Worm (Caenorhabditis elegans) whole organism, mixed stage, embryonic: Measurements from ENCODE around the gene ddx-19.

Experiments used
- M03D4.4 ChIP-seq: sonication (generic microtip); optimal IDR thresholded peaks from 2 replicates; lab custom pipeline; 2017; ENCODE audit warnings: mild to moderate bottlenecking, missing genetic modification characterization, missing compliant biosample characterization
- bed-3 ChIP-seq: fragments of 200-800 bp; sonication (Bioruptor generic); optimal IDR thresholded peaks from 3 replicates; lab custom pipeline; 2018; ENCODE audit warnings: mild to moderate bottlenecking, missing genetic modification characterization, moderate library complexity, missing compliant biosample characterization
- blmp-1 ChIP-seq: fragments of 150-350 bp; optimal IDR thresholded peaks from 2 replicates; lab custom pipeline; 2014; ENCODE audit warnings: missing biosample characterization, missing genetic modification characterization
- ceh-39 ChIP-seq: fragments of 150-350 bp; optimal IDR thresholded peaks from 2 replicates; lab custom pipeline; 2014; ENCODE audit warnings: missing biosample characterization, missing genetic modification characterization
- ceh-83 ChIP-seq: fragments of 200-800 bp; sonication (Bioruptor generic); optimal IDR thresholded peaks from 2 replicates; lab custom pipeline; 2018; ENCODE audit warnings: mild to moderate bottlenecking, missing genetic modification characterization, missing compliant biosample characterization
- ces-1 ChIP-seq: fragments of 150-350 bp; optimal IDR thresholded peaks from 2 replicates; lab custom pipeline; 2014; ENCODE audit warnings: missing biosample characterization, missing genetic modification reagents, missing genetic modification characterization
- cnd-1 ChIP-seq: fragments of 200-800 bp; sonication (Bioruptor generic); optimal IDR thresholded peaks from 2 replicates; lab custom pipeline; 2018; ENCODE audit warnings: mild to moderate bottlenecking, missing genetic modification characterization, missing compliant biosample characterization
- drap-1 ChIP-seq: fragments of 200-800 bp; sonication (Bioruptor generic); optimal IDR thresholded peaks from 3 replicates; lab custom pipeline; 2018; ENCODE audit warnings: mild to moderate bottlenecking, missing genetic modification characterization, missing compliant biosample characterization
- elt-1 ChIP-seq: sonication (generic microtip); optimal IDR thresholded peaks from 2 replicates; lab custom pipeline; 2017; ENCODE audit warnings: missing genetic modification characterization, mild to moderate bottlenecking, missing compliant biosample characterization, antibody characterized with exemption, moderate library complexity, borderline replicate concordance; ENCODE audit not compliant: insufficient read depth
- elt-3 ChIP-seq: fragments of 150-350 bp; optimal IDR thresholded peaks from 2 replicates; lab custom pipeline; 2014; ENCODE audit warnings: missing biosample characterization, missing genetic modification characterization
- flh-1 ChIP-seq: fragments of 200-800 bp; sonication (Bioruptor generic); optimal IDR thresholded peaks from 2 replicates; lab custom pipeline; 2018; ENCODE audit warnings: mild to moderate bottlenecking, missing genetic modification characterization, moderate library complexity, missing compliant biosample characterization
- ham-2 ChIP-seq: fragments of 200-800 bp; sonication (Bioruptor generic); optimal IDR thresholded peaks from 2 replicates; lab custom pipeline; 2018; ENCODE audit warnings: mild to moderate bottlenecking, missing genetic modification characterization, missing compliant biosample characterization
- hlh-1 ChIP-seq: fragments of 150-350 bp; optimal IDR thresholded peaks from 2 replicates; lab custom pipeline; 2014; ENCODE audit warnings: missing biosample characterization, missing genetic modification reagents, missing genetic modification characterization
- lin-13 ChIP-seq: fragments of 150-350 bp; optimal IDR thresholded peaks from 2 replicates; lab custom pipeline; 2014; ENCODE audit warnings: missing biosample characterization, missing genetic modification characterization
- lin-32 ChIP-seq: fragments of 200-800 bp; sonication (Bioruptor generic); optimal IDR thresholded peaks from 2 replicates; lab custom pipeline; 2018; ENCODE audit warnings: mild to moderate bottlenecking, missing genetic modification characterization, missing compliant biosample characterization
- lsy-2 ChIP-seq: fragments of 150-350 bp; optimal IDR thresholded peaks from 2 replicates; lab custom pipeline; 2014; ENCODE audit warnings: missing biosample characterization, missing genetic modification characterization
- mab-5 ChIP-seq: fragments of 150-350 bp; optimal IDR thresholded peaks from 2 replicates; lab custom pipeline; 2014; ENCODE audit warnings: missing biosample characterization, missing genetic modification characterization
- mep-1 ChIP-seq: fragments of 150-350 bp; optimal IDR thresholded peaks from 2 replicates; lab custom pipeline; 2017; ENCODE audit warnings: missing biosample characterization, missing genetic modification reagents, missing genetic modification characterization, inconsistent platforms
- nhr-12 ChIP-seq: fragments of 150-350 bp; optimal IDR thresholded peaks from 2 replicates; lab custom pipeline; 2014; ENCODE audit warnings: missing biosample characterization, missing genetic modification characterization
- nhr-2 ChIP-seq: fragments of 150-350 bp; optimal IDR thresholded peaks from 2 replicates; lab custom pipeline; 2014; ENCODE audit warnings: missing biosample characterization, missing genetic modification characterization
- nhr-237 ChIP-seq: fragments of 150-350 bp; optimal IDR thresholded peaks from 2 replicates; lab custom pipeline; 2014; ENCODE audit warnings: missing biosample characterization, missing genetic modification characterization
- nhr-28 ChIP-seq: fragments of 150-350 bp; optimal IDR thresholded peaks from 2 replicates; lab custom pipeline; 2014; ENCODE audit warnings: missing biosample characterization, missing genetic modification characterization
- nhr-76 ChIP-seq: sonication (generic microtip); optimal IDR thresholded peaks from 2 replicates; lab custom pipeline; 2017; ENCODE audit warnings: missing biosample characterization, missing genetic modification characterization
- pha-4 ChIP-seq: fragments of 150-350 bp; optimal IDR thresholded peaks from 2 replicates; lab custom pipeline; 2018; ENCODE audit warnings: missing biosample characterization, missing genetic modification reagents, missing genetic modification characterization
- sem-2 ChIP-seq: fragments of 200-800 bp; sonication (Bioruptor generic); optimal IDR thresholded peaks from 2 replicates; lab custom pipeline; 2018; ENCODE audit warnings: mild to moderate bottlenecking, missing genetic modification characterization, missing compliant biosample characterization
- sptf-1 ChIP-seq: sonication (generic microtip); optimal IDR thresholded peaks from 2 replicates; lab custom pipeline; 2017; ENCODE audit warnings: mild to moderate bottlenecking, missing genetic modification characterization, moderate library complexity, missing compliant biosample characterization
- tbx-8 ChIP-seq: fragments of 200-800 bp; sonication (Bioruptor generic); optimal IDR thresholded peaks from 2 replicates; lab custom pipeline; 2018; ENCODE audit warnings: mild to moderate bottlenecking, missing genetic modification characterization, moderate library complexity, missing compliant biosample characterization
- unc-120 ChIP-seq: sonication (generic microtip); optimal IDR thresholded peaks from 2 replicates; lab custom pipeline; 2017; ENCODE audit warnings: missing genetic modification characterization, missing compliant biosample characterization; ENCODE audit not compliant: poor library complexity, severe bottlenecking
- unc-39 ChIP-seq: fragments of 150-350 bp; optimal IDR thresholded peaks from 2 replicates; lab custom pipeline; 2014; ENCODE audit warnings: missing biosample characterization, missing genetic modification characterization
- unc-62 ChIP-seq: fragments of 150-350 bp; optimal IDR thresholded peaks from 2 replicates; lab custom pipeline; 2014; ENCODE audit warnings: missing biosample characterization, missing genetic modification reagents, missing genetic modification characterization
- zip-8 ChIP-seq: fragments of 150-350 bp; optimal IDR thresholded peaks from 2 replicates; lab custom pipeline; 2014; ENCODE audit warnings: missing biosample characterization, missing genetic modification characterization
- ztf-11 ChIP-seq: fragments of 150-350 bp; optimal IDR thresholded peaks from 2 replicates; lab custom pipeline; 2014; ENCODE audit warnings: missing biosample characterization, missing genetic modification characterization

Gene ddx-19

DNA sequence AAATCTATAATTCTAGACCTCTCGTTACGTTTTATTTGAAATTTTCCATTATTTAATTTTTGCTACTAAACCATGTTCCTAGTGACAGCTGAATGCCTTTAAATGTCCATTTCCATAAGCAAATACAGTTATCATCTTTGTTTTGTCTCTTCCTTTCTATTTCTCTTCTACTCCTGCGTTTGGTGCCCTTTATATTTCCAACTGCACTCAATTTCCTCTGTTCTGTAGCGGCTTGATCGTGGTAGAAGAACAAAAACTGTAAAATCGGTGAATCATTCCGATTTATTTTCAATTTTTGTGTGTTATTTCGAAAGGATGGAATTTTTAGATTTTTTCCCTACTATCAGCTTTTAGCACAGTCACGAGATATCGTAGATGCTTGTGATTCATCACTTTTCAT, 11.2 kb downstream of the ddx-19 start:
- TF ChIP-seq sem-2: no peak
- TF ChIP-seq flh-1: no peak
- no peak for TF ChIP-seq nhr-76 (tag; lab: Kevin White, UChicago)
- TF ChIP-seq unc-120 (tag; lab: Kevin White, UChicago): no peak
- TF ChIP-seq pha-4: no peak
- TF ChIP-seq mab-5: no peak
- no peak for TF ChIP-seq cnd-1 (tag; lab: Kevin White, UChicago)
- no peak for TF ChIP-seq nhr-12 (tag; lab: Kevin White, UChicago)
- no peak for TF ChIP-seq M03D4.4
- no peak for TF ChIP-seq zip-8
- no peak for TF ChIP-seq nhr-2 (tag; lab: Kevin White, UChicago)
- no peak for TF ChIP-seq blmp-1 (tag; lab: Kevin White, UChicago)
- no peak for TF ChIP-seq ceh-83
- TF ChIP-seq unc-39 (tag; lab: Kevin White, UChicago): no peak
- TF ChIP-seq elt-3 (tag; lab: Kevin White, UChicago): no peak
- no peak for TF ChIP-seq drap-1 (GFP tag; lab: Kevin White, UChicago)

ce11 chrII:8896541-8896940, 11.8 kb downstream of the ddx-19 start, which contains the start of gene lat-1:
Gene lat-1 (plus strand): TSS chrII:8896841.
- TF ChIP-seq ceh-83 (no peak), ztf-11 (tag; lab: Kevin White, UChicago) (no peak), nhr-12 (tag; lab: Kevin White, UChicago) (no peak), cnd-1 (tag; lab: Kevin White, UChicago) (no peak), elt-1 (tag; lab: Kevin White, UChicago) (no peak), mab-5 (no peak), M03D4.4 (no peak), ham-2 (GFP tag; lab: Kevin White, UChicago) (no peak), lin-32 (GFP tag; lab: Kevin White, UChicago) (no peak), sptf-1 (tag; lab: Kevin White, UChicago) (no peak), nhr-2 (tag; lab: Kevin White, UChicago) (no peak), elt-3 (tag; lab: Kevin White, UChicago) (no peak), mep-1 (tag; lab: Kevin White, UChicago) (no peak), flh-1 (no peak)

DNA sequence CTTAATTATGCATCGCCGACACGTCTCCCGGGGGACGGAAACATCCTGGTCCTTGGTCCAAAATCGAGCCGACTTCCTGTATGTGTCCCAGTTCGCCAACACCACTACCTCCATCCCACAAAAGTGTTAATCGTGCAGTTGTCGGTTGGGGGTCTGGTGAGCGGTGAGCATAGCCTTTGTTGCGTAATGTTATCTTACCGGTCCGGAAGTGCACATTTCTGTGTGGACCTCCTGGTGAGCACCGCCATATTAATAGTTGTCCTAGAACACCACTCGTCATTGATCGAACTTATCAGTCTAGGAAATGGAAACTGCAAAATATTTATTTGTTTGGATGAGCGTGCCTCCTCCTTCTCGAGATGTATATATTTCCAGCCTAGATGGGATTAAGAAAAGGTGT, 12.5 kb downstream of the ddx-19 start:
- TF ChIP-seq nhr-237 (tag; lab: Kevin White, UChicago): no peak
- TF ChIP-seq ceh-39: no peak
- TF ChIP-seq nhr-28 (tag; lab: Kevin White, UChicago): no peak
- TF ChIP-seq lin-13 (tag; lab: Kevin White, UChicago): no peak
- no peak for TF ChIP-seq ces-1 (GFP tag; lab: Kevin White, UChicago)
- no peak for TF ChIP-seq elt-1 (tag; lab: Kevin White, UChicago)
- no peak for TF ChIP-seq drap-1 (GFP tag; lab: Kevin White, UChicago)
- no peak for TF ChIP-seq M03D4.4
- peak; percentile 49 for TF ChIP-seq zip-8
- TF ChIP-seq elt-3 (tag; lab: Kevin White, UChicago): no peak
- peak; percentile 18 for TF ChIP-seq nhr-2 (tag; lab: Kevin White, UChicago)

DNA sequence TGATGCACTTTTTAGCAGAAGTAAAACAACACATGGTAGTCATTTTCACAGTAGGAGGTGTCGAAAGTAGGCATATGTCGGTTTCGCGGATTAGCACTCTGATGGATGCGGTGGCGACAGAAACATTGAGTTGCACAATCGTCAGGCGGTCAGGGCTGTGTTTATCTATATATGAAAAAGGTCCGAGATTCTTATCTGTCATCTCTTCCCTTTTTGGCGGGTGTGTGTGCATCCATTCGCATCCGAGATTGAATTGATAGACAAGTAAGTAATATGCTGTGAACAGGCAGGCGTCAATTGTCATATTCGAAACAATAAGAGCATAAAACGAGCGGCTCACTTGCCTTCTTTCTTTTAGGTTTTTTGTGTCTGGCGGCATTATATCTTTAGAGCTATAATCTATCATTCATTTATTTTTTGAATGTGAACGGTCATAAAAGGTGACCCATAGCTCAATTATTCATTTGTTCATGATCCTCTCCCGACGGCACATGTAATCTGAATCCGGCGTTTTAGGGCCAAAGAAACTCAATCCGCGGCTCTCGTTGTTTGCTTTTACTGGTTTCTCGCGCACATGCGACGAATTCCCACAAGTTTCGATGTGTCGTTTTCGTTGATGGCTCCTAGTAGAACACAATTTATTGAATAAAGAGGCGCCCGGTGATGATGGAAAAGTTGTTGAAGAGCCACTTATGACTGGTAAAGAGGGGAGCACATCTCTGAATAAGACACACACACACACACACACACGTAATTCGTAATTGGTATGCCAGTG, 14.1 kb downstream of the ddx-19 start:
- TF ChIP-seq lsy-2 (tag; lab: Kevin White, UChicago) (no peak), hlh-1 (no peak), tbx-8 (GFP tag; lab: Kevin White, UChicago) (no peak), zip-8 (no peak), ceh-83 (peak; percentile 58), sptf-1 (tag; lab: Kevin White, UChicago) (peak; percentile 5), unc-62 (GFP tag; lab: Kevin White, UChicago) (peak; percentile 60), elt-1 (tag; lab: Kevin White, UChicago) (peak; percentile 89), nhr-2 (tag; lab: Kevin White, UChicago) (peak; percentile 18), flh-1 (no peak), unc-120 (tag; lab: Kevin White, UChicago) (no peak), bed-3 (GFP tag; lab: Kevin White, UChicago) (no peak)
- TF ChIP-seq, all 35 proteins: peak for 5
